Worm (Caenorhabditis elegans) whole organism, L1 larva: ENCODE data around the gene clp-1.

ENCODE experiments used
- aha-1 ChIP-seq: fragments of 150-350 bp; optimal IDR thresholded peaks from 2 replicates; lab custom pipeline; 2014; ENCODE audit warnings: missing biosample characterization, missing genetic modification characterization
- ama-1 ChIP-seq: fragments of 150-350 bp; optimal IDR thresholded peaks from 2 replicates; lab custom pipeline; 2014
- blmp-1 ChIP-seq: fragments of 150-350 bp; optimal IDR thresholded peaks from 2 replicates; lab custom pipeline; 2014; ENCODE audit warnings: missing biosample characterization, missing genetic modification characterization
- dsc-1 ChIP-seq: sonication (generic microtip); optimal IDR thresholded peaks from 2 replicates; lab custom pipeline; 2016; ENCODE audit warnings: mild to moderate bottlenecking, missing genetic modification characterization, missing compliant biosample characterization
- egl-27 ChIP-seq, 2 experiments: fragments of 150-350 bp in 1 of 2; sonication (generic microtip); optimal IDR thresholded peaks; 3 replicates each; lab custom pipeline; 2017 to 2018; ENCODE audit warnings: missing biosample characterization in 2 of 2, missing genetic modification characterization in 2 of 2, missing genetic modification reagents in 2 of 2
- fos-1 ChIP-seq: fragments of 150-350 bp; optimal IDR thresholded peaks from 2 replicates; lab custom pipeline; 2014; ENCODE audit warnings: missing biosample characterization, missing genetic modification characterization
- lin-39 ChIP-seq: fragments of 150-350 bp; optimal IDR thresholded peaks from 2 replicates; lab custom pipeline; 2014; ENCODE audit warnings: missing biosample characterization, missing genetic modification reagents, missing genetic modification characterization
- mep-1 ChIP-seq: fragments of 150-350 bp; optimal IDR thresholded peaks from 2 replicates; lab custom pipeline; 2014; ENCODE audit warnings: missing biosample characterization, missing genetic modification characterization
- nhr-11 ChIP-seq: fragments of 150-350 bp; optimal IDR thresholded peaks from 2 replicates; lab custom pipeline; 2014; ENCODE audit warnings: missing biosample characterization, missing genetic modification characterization
- nhr-84 ChIP-seq: sonication (generic microtip); optimal IDR thresholded peaks from 2 replicates; lab custom pipeline; 2017; ENCODE audit warnings: missing biosample characterization, missing genetic modification characterization
- snpc-4 ChIP-seq: fragments of 150-350 bp; optimal IDR thresholded peaks from 2 replicates; lab custom pipeline; 2014; ENCODE audit warnings: missing biosample characterization, missing genetic modification characterization

DNA sequence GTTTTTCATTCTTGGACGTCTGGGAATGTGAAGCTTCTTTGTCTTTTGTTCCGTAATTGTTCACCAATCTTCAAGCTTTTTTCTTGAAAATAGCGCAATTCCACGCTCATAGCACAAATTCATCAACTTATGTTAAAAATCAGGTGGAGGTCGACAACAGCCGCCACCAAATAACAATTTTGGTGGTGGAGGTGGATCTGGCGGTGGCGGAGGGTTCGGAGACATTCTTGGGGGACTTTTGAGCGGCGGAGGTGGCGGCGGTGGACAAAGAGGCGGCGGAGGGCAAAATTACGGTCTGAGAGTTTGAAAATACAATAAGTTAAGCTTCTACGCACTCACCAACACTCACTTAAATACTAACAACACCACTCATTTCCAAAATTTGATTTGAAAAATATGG is 2.2 kb downstream of the clp-1 start:
- TF ChIP-seq mep-1 (tag; lab: Kevin White, UChicago) (no peak), snpc-4 (tag; lab: Kevin White, UChicago) (no peak), blmp-1 (tag; lab: Kevin White, UChicago) (no peak), dsc-1 (tag; lab: Kevin White, UChicago) (no peak), nhr-84 (tag; lab: Kevin White, UChicago) (no peak), aha-1 (tag; lab: Kevin White, UChicago) (no peak), fos-1 (tag; lab: Kevin White, UChicago) (no peak), nhr-11 (tag; lab: Kevin White, UChicago) (no peak), ama-1 (no peak), egl-27 (tag; optimal IDR thresholded peaks at IDR 0.05; lab: Kevin White, UChicago) (no peak), lin-39 (no peak)
